Worm (Caenorhabditis elegans) whole organism, late embryonic: ENCODE measurements around the gene npl-4.2.

Source experiments
- K02D7.2 ChIP-seq: sonication (generic microtip); optimal IDR thresholded peaks from 2 replicates; lab custom pipeline; 2017; ENCODE audit warnings: mild to moderate bottlenecking, missing genetic modification characterization, missing compliant biosample characterization
- K09A11.1 ChIP-seq: sonication (generic microtip); optimal IDR thresholded peaks from 2 replicates; lab custom pipeline; 2017; ENCODE audit warnings: antibody characterized with exemption, mild to moderate bottlenecking, missing genetic modification characterization, missing compliant biosample characterization; ENCODE audit not compliant: insufficient read depth
- T23F11.4 ChIP-seq: fragments of 200-800 bp; sonication (Bioruptor generic); optimal IDR thresholded peaks from 2 replicates; lab custom pipeline; 2018; ENCODE audit warnings: mild to moderate bottlenecking, missing genetic modification characterization, missing compliant biosample characterization
- ceh-18 ChIP-seq: sonication (generic microtip); optimal IDR thresholded peaks from 2 replicates; lab custom pipeline; 2016; ENCODE audit warnings: missing genetic modification characterization, missing compliant biosample characterization
- ceh-19 ChIP-seq: fragments of 200-800 bp; sonication (Bioruptor generic); optimal IDR thresholded peaks from 2 replicates; lab custom pipeline; 2018; ENCODE audit warnings: mild to moderate bottlenecking, missing genetic modification characterization, missing compliant biosample characterization
- ceh-2 ChIP-seq: sonication (generic microtip); optimal IDR thresholded peaks from 2 replicates; lab custom pipeline; 2016; ENCODE audit warnings: missing genotype, missing genetic modification characterization, missing compliant biosample characterization
- ceh-24 ChIP-seq: sonication (generic microtip); optimal IDR thresholded peaks from 2 replicates; lab custom pipeline; 2016; ENCODE audit warnings: mild to moderate bottlenecking, missing genetic modification characterization, missing compliant biosample characterization
- ceh-30 ChIP-seq: fragments of 150-350 bp; optimal IDR thresholded peaks from 2 replicates; lab custom pipeline; 2014; ENCODE audit warnings: missing biosample characterization, missing genetic modification characterization
- ceh-34 ChIP-seq: sonication (generic microtip); optimal IDR thresholded peaks from 2 replicates; lab custom pipeline; 2016; ENCODE audit warnings: mild to moderate bottlenecking, missing genetic modification characterization, missing compliant biosample characterization
- ceh-45 ChIP-seq: fragments of 200-800 bp; sonication (Bioruptor generic); IDR thresholded peaks from 2 replicates; pipeline ENCODE4 v1.3.6; 2022; ENCODE audit warnings: missing genetic modification reagents, missing genetic modification characterization, missing compliant biosample characterization
- ceh-9 ChIP-seq: sonication (generic microtip); optimal IDR thresholded peaks from 2 replicates; lab custom pipeline; 2016; ENCODE audit warnings: mild to moderate bottlenecking, missing genetic modification characterization, inconsistent platforms, missing compliant biosample characterization
- dmd-4 ChIP-seq: sonication (generic microtip); optimal IDR thresholded peaks from 2 replicates; lab custom pipeline; 2016; ENCODE audit warnings: borderline replicate concordance, missing genetic modification characterization, missing compliant biosample characterization
- dve-1 ChIP-seq: sonication (generic microtip); optimal IDR thresholded peaks from 2 replicates; lab custom pipeline; 2017; ENCODE audit warnings: antibody characterized with exemption, mild to moderate bottlenecking, missing genetic modification characterization, missing compliant biosample characterization
- elt-4 ChIP-seq: sonication (generic microtip); optimal IDR thresholded peaks from 2 replicates; lab custom pipeline; 2016; ENCODE audit warnings: missing genetic modification characterization, missing compliant biosample characterization
- eyg-1 ChIP-seq: sonication (generic microtip); optimal IDR thresholded peaks from 2 replicates; lab custom pipeline; 2016; ENCODE audit warnings: missing genotype, missing genetic modification characterization, missing compliant biosample characterization
- fax-1 ChIP-seq: sonication (generic microtip); optimal IDR thresholded peaks from 2 replicates; lab custom pipeline; 2016; ENCODE audit warnings: missing genotype, missing genetic modification characterization, missing compliant biosample characterization
- fkh-10 ChIP-seq: fragments of 150-350 bp; optimal IDR thresholded peaks from 2 replicates; lab custom pipeline; 2014; ENCODE audit warnings: missing biosample characterization, missing genetic modification reagents, missing genetic modification characterization
- hlh-13 ChIP-seq: fragments of 200-800 bp; sonication (Bioruptor generic); optimal IDR thresholded peaks from 2 replicates; lab custom pipeline; 2018; ENCODE audit warnings: mild to moderate bottlenecking, missing genetic modification characterization, missing compliant biosample characterization
- hlh-15 ChIP-seq: sonication (generic microtip); optimal IDR thresholded peaks from 2 replicates; lab custom pipeline; 2016; ENCODE audit warnings: missing genetic modification characterization, missing compliant biosample characterization
- hlh-30 ChIP-seq: sonication (generic microtip); optimal IDR thresholded peaks from 2 replicates; lab custom pipeline; 2017; ENCODE audit warnings: antibody characterized with exemption, missing genetic modification characterization, missing compliant biosample characterization; ENCODE audit not compliant: insufficient read depth
- hlh-6 ChIP-seq: sonication (generic microtip); optimal IDR thresholded peaks from 2 replicates; lab custom pipeline; 2016; ENCODE audit warnings: missing genotype, missing genetic modification characterization, missing compliant biosample characterization
- hlh-8 ChIP-seq: sonication (generic microtip); optimal IDR thresholded peaks from 2 replicates; lab custom pipeline; 2016; ENCODE audit warnings: missing genotype, missing genetic modification characterization, missing compliant biosample characterization
- lim-6 ChIP-seq: sonication (generic microtip); optimal IDR thresholded peaks from 2 replicates; lab custom pipeline; 2016; ENCODE audit warnings: missing genetic modification characterization, missing compliant biosample characterization
- nhr-11 ChIP-seq: fragments of 150-350 bp; optimal IDR thresholded peaks from 2 replicates; lab custom pipeline; 2014; ENCODE audit warnings: missing biosample characterization, missing genetic modification characterization
- odd-2 ChIP-seq: sonication (generic microtip); optimal IDR thresholded peaks from 2 replicates; lab custom pipeline; 2017; ENCODE audit warnings: antibody characterized with exemption, mild to moderate bottlenecking, missing genetic modification characterization, missing compliant biosample characterization
- pat-9 ChIP-seq: fragments of 200-800 bp; sonication (Bioruptor generic); optimal IDR thresholded peaks from 2 replicates; lab custom pipeline; 2018; ENCODE audit warnings: mild to moderate bottlenecking, missing genetic modification characterization, moderate library complexity, missing compliant biosample characterization
- pax-1 ChIP-seq: fragments of 150-350 bp; optimal IDR thresholded peaks from 2 replicates; lab custom pipeline; 2014; ENCODE audit warnings: missing biosample characterization, missing genetic modification characterization
- pqm-1 ChIP-seq: sonication (generic microtip); optimal IDR thresholded peaks from 2 replicates; lab custom pipeline; 2016; ENCODE audit warnings: missing genetic modification characterization, missing compliant biosample characterization
- pros-1 ChIP-seq: fragments of 150-350 bp; optimal IDR thresholded peaks from 2 replicates; lab custom pipeline; 2014; ENCODE audit warnings: missing biosample characterization, missing genetic modification reagents, missing genetic modification characterization
- ref-2 ChIP-seq: sonication (generic microtip); optimal IDR thresholded peaks from 2 replicates; lab custom pipeline; 2016; ENCODE audit warnings: missing genetic modification characterization, missing compliant biosample characterization
- rnt-1 ChIP-seq: sonication (generic microtip); optimal IDR thresholded peaks from 2 replicates; lab custom pipeline; 2016; ENCODE audit warnings: missing genetic modification characterization, missing compliant biosample characterization
- tbx-2 ChIP-seq: sonication (generic microtip); optimal IDR thresholded peaks from 2 replicates; lab custom pipeline; 2016; ENCODE audit warnings: missing genetic modification characterization, missing compliant biosample characterization
- tbx-7 ChIP-seq: sonication (generic microtip); optimal IDR thresholded peaks from 2 replicates; lab custom pipeline; 2016; ENCODE audit warnings: missing genotype, missing genetic modification characterization, missing compliant biosample characterization
- ttx-3 ChIP-seq: sonication (generic microtip); optimal IDR thresholded peaks from 2 replicates; lab custom pipeline; 2016; ENCODE audit warnings: missing genetic modification reagents, missing genetic modification characterization, missing compliant biosample characterization
- unc-86 ChIP-seq: sonication (generic microtip); optimal IDR thresholded peaks from 2 replicates; lab custom pipeline; 2016; ENCODE audit warnings: missing genetic modification characterization, missing compliant biosample characterization
- zip-5 ChIP-seq: sonication (generic microtip); optimal IDR thresholded peaks from 2 replicates; lab custom pipeline; 2016; ENCODE audit warnings: missing genetic modification characterization, missing compliant biosample characterization
- ztf-16 ChIP-seq: sonication (generic microtip); optimal IDR thresholded peaks from 2 replicates; lab custom pipeline; 2017; ENCODE audit warnings: missing genetic modification characterization, missing compliant biosample characterization

The npl-4.2 gene

DNA sequence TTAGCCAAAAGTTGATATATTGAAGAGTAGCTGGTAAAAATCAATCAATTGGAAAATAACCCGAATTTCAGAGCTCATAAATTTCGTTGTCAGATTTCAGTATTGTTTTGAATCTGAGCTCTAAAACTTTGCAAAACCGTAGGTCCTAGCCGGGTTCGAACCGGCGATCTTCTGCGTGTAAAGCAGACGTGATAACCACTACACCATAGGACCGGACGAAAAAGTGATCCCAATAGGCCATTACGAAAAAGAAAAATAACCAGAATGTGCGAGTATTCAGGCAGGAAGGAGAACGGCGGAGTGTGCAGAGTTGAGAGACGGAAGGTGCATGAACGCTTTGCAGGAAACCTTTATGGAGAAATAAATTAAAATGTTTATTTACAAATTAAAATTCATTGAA is 45.6 kb upstream of the npl-4.2 start (continued):
- TF ChIP-seq rnt-1: no peak

DNA sequence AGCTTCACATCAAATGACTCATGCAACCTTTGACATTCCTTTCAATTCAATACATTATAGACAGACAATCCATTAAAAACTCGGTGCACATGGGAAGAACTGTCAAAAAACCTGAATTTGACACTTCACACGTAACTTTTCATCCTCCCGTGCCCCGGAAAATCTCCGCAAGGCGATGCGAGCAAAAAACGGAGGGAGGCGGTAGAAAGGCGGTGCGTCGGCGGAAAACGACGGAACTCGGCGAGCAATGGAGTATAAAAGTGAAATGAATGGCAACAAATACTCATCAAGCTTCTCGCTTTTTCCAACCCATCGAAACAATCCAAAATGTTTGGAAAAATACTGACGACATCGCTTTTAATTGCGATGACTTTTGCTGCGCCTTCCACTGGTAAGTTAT is 44.7 kb upstream of the npl-4.2 start, which contains the start of gene T25E4.1:
T25E4.1 (plus strand) TSS at position 301 of the 400 bp plus-strand sequence.
- TF ChIP-seq odd-2 (tag; lab: Kevin White, UChicago): no peak
- TF ChIP-seq fkh-10 (GFP tag; lab: Kevin White, UChicago): no peak
- no peak for TF ChIP-seq ttx-3 (tag; lab: Kevin White, UChicago)
- no peak for TF ChIP-seq ceh-34 (tag; lab: Kevin White, UChicago)
- TF ChIP-seq T23F11.4 (GFP tag; lab: Kevin White, UChicago): no peak
- no peak for TF ChIP-seq ceh-45
- TF ChIP-seq dmd-4 (tag; lab: Kevin White, UChicago): no peak
- no peak for TF ChIP-seq zip-5 (tag; lab: Kevin White, UChicago)
- no peak for TF ChIP-seq pat-9 (tag; lab: Kevin White, UChicago)
- TF ChIP-seq, all 69 proteins: peak for 0

DNA sequence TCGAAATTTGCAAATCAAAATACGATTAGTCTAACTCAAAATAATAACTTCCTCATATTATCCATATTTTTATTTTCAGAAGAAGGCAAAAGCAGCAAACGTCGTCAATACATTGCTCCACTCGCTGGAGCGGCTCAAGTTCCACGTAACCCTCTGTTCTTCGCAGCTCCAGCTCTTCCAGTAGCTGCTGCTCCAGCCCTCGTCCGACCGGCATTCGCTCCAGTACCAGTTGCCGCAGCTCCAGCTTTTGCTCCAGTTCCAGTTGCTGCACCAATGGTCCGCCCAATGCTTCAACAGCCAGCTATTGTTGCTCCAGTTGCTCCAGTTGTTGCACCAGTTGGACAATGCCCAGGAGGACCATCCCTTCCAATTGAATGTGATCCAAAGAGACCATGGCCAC is 44.0 kb upstream of the npl-4.2 start:
- TF ChIP-seq pax-1 (tag; lab: Kevin White, UChicago): no peak
- TF ChIP-seq dve-1 (tag; lab: Kevin White, UChicago): no peak
- TF ChIP-seq eyg-1 (tag; lab: Kevin White, UChicago): no peak
- TF ChIP-seq ceh-9 (tag; lab: Kevin White, UChicago): no peak
- no peak for TF ChIP-seq hlh-6
- no peak for TF ChIP-seq ceh-18
- TF ChIP-seq nhr-11 (tag; lab: Kevin White, UChicago): no peak
- no peak for TF ChIP-seq ceh-45
- TF ChIP-seq hlh-15 (tag; lab: Kevin White, UChicago): no peak
- TF ChIP-seq hlh-8: no peak
- TF ChIP-seq ttx-3 (tag; lab: Kevin White, UChicago): no peak
- no peak for TF ChIP-seq pqm-1 (tag; lab: Kevin White, UChicago)
- TF ChIP-seq elt-4: no peak
- no peak for TF ChIP-seq fax-1

DNA sequence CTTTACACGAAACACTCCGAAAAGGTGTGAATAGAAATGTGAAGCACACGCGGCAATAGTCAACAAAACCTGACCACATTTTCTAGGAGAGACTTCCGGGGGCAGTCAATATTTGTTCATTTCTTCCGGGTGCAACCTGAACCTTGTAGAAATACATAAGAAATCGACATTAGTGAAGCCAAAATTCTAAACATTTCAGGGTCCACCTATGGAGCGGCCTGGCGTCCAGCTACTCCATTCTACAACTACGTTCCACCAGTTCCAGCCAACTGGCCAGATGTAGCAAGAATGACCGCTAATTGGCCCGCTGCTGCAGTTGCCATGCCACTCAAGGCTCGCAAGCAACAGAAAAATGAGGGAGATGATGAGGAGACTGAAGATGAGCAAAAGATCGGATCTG is 43.5 kb upstream of the npl-4.2 start:
- no peak for TF ChIP-seq lim-6 (tag; lab: Kevin White, UChicago)
- TF ChIP-seq K02D7.2 (tag; lab: Kevin White, UChicago): no peak
- no peak for TF ChIP-seq tbx-7
- TF ChIP-seq unc-86 (tag; lab: Kevin White, UChicago): no peak
- TF ChIP-seq pros-1: no peak
- no peak for TF ChIP-seq ztf-16 (tag; lab: Kevin White, UChicago)
- no peak for TF ChIP-seq ceh-2 (tag; lab: Kevin White, UChicago)
- TF ChIP-seq ceh-30 (tag; lab: Kevin White, UChicago): no peak
- TF ChIP-seq tbx-2 (tag; lab: Kevin White, UChicago): no peak
- TF ChIP-seq ceh-24 (tag; lab: Kevin White, UChicago): no peak
- no peak for TF ChIP-seq K09A11.1 (tag; lab: Kevin White, UChicago)
- no peak for TF ChIP-seq T23F11.4 (GFP tag; lab: Kevin White, UChicago)
- no peak for TF ChIP-seq hlh-13 (GFP tag; lab: Kevin White, UChicago)

DNA sequence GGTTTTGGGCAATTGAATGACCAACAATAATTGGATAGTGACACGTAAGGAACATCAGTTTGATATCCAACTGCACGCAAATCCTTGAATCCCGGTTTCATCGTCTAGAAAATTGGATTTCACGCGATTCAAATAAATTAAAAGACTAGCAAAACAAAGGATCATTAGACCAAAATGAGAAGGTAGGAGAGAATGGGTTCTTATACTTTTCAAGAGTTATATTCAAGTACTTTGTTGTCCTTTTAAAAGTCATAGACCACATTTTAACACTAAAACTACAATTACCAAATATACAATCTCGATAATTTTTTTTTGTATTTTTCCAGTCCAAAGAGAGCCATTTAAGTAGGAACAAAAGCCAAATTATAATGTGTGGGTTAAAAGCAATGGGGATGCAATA is 40.4 kb upstream of the npl-4.2 start, which contains the start of gene T25E4.2:
T25E4.2 (minus strand) TSS at position 101 of the 400 bp plus-strand sequence.
- no peak for TF ChIP-seq hlh-30 (tag; lab: Kevin White, UChicago)
- TF ChIP-seq ceh-2 (tag; lab: Kevin White, UChicago): no peak
- TF ChIP-seq ref-2: no peak
- no peak for TF ChIP-seq ceh-19
- TF ChIP-seq, all 69 proteins: peak for 0
